Worm (Caenorhabditis elegans) whole organism, L3 larva: ENCODE measurements around the gene hal-3.
A peak's percentile ranks its signal among the peaks of the same experiment; 100 is the strongest.

Experiments
- R02D3.7 ChIP-seq: fragments of 150-350 bp; optimal IDR thresholded peaks from 2 replicates; lab custom pipeline; 2014; ENCODE audit warnings: missing biosample characterization, missing genetic modification characterization
- ceh-82 ChIP-seq: fragments of 150-350 bp; optimal IDR thresholded peaks from 2 replicates; lab custom pipeline; 2014; ENCODE audit warnings: missing biosample characterization, missing genetic modification characterization
- daf-12 ChIP-seq: fragments of 150-350 bp; optimal IDR thresholded peaks from 2 replicates; lab custom pipeline; 2014; ENCODE audit warnings: missing biosample characterization, missing genetic modification reagents, missing genetic modification characterization
- elt-1 ChIP-seq: fragments of 150-350 bp; optimal IDR thresholded peaks from 2 replicates; lab custom pipeline; 2014; ENCODE audit warnings: missing biosample characterization, missing genetic modification characterization
- elt-2 ChIP-seq: sonication (generic microtip); optimal IDR thresholded peaks from 2 replicates; lab custom pipeline; 2016; ENCODE audit warnings: missing genetic modification reagents, mild to moderate bottlenecking, missing genetic modification characterization, missing compliant biosample characterization
- elt-3 ChIP-seq, 3 experiments: fragments of 150-350 bp in 1 of 3; sonication (generic microtip) in 2 of 3; optimal IDR thresholded peaks; 2 replicates in 2 of 3; 4 replicates in 1 of 3; lab custom pipeline; 2014 to 2017; ENCODE audit warnings: missing biosample characterization in 3 of 3, missing genetic modification characterization in 3 of 3
- fkh-2 ChIP-seq: fragments of 150-350 bp; optimal IDR thresholded peaks from 2 replicates; lab custom pipeline; 2014; ENCODE audit warnings: missing biosample characterization, missing genetic modification reagents, missing genetic modification characterization
- fos-1 ChIP-seq: fragments of 150-350 bp; optimal IDR thresholded peaks from 2 replicates; lab custom pipeline; 2014; ENCODE audit warnings: missing biosample characterization, missing genetic modification characterization
- jun-1 ChIP-seq: fragments of 150-350 bp; optimal IDR thresholded peaks from 2 replicates; lab custom pipeline; 2014; ENCODE audit warnings: missing biosample characterization, missing genetic modification reagents, missing genetic modification characterization
- nfya-1 ChIP-seq: sonication (generic microtip); optimal IDR thresholded peaks from 2 replicates; lab custom pipeline; 2017; ENCODE audit warnings: missing genetic modification characterization, mild to moderate bottlenecking, missing compliant biosample characterization, antibody characterized with exemption, moderate library complexity; ENCODE audit not compliant: insufficient read depth
- nhr-11 ChIP-seq: fragments of 150-350 bp; optimal IDR thresholded peaks from 2 replicates; lab custom pipeline; 2014; ENCODE audit warnings: missing biosample characterization, missing genetic modification characterization
- nhr-12 ChIP-seq: fragments of 150-350 bp; optimal IDR thresholded peaks from 2 replicates; lab custom pipeline; 2014; ENCODE audit warnings: missing biosample characterization, missing genetic modification characterization
- nhr-43 ChIP-seq: sonication (generic microtip); optimal IDR thresholded peaks from 2 replicates; lab custom pipeline; 2016; ENCODE audit warnings: mild to moderate bottlenecking, missing genetic modification characterization, missing compliant biosample characterization; ENCODE audit not compliant: poor library complexity, severe bottlenecking
- pha-4 ChIP-seq: fragments of 150-350 bp; optimal IDR thresholded peaks from 2 replicates; lab custom pipeline; 2014; ENCODE audit warnings: missing biosample characterization, missing genetic modification reagents, missing genetic modification characterization
- sea-2 ChIP-seq: fragments of 150-350 bp; sonication (generic microtip); optimal IDR thresholded peaks from 4 replicates; lab custom pipeline; 2014; ENCODE audit warnings: missing biosample characterization, missing genetic modification reagents, missing genetic modification characterization
- skn-1 ChIP-seq: fragments of 150-350 bp; optimal IDR thresholded peaks from 2 replicates; lab custom pipeline; 2014; ENCODE audit warnings: missing biosample characterization, missing genetic modification characterization
- snpc-4 ChIP-seq: fragments of 150-350 bp; optimal IDR thresholded peaks from 2 replicates; lab custom pipeline; 2014; ENCODE audit warnings: missing biosample characterization, missing genetic modification characterization
- unc-62 ChIP-seq: fragments of 150-350 bp; sonication (generic microtip); optimal IDR thresholded peaks from 4 replicates; lab custom pipeline; 2014; ENCODE audit warnings: missing biosample characterization, missing genetic modification reagents, missing genetic modification characterization
- zag-1 ChIP-seq: fragments of 150-350 bp; optimal IDR thresholded peaks from 2 replicates; lab custom pipeline; 2014; ENCODE audit warnings: missing biosample characterization, missing genetic modification characterization
- ztf-11 ChIP-seq: fragments of 150-350 bp; optimal IDR thresholded peaks from 2 replicates; lab custom pipeline; 2014; ENCODE audit warnings: missing biosample characterization, missing genetic modification characterization
- ztf-4 ChIP-seq: fragments of 150-350 bp; optimal IDR thresholded peaks from 2 replicates; lab custom pipeline; 2014; ENCODE audit warnings: missing biosample characterization, missing genetic modification characterization

hal-3 gene

DNA sequence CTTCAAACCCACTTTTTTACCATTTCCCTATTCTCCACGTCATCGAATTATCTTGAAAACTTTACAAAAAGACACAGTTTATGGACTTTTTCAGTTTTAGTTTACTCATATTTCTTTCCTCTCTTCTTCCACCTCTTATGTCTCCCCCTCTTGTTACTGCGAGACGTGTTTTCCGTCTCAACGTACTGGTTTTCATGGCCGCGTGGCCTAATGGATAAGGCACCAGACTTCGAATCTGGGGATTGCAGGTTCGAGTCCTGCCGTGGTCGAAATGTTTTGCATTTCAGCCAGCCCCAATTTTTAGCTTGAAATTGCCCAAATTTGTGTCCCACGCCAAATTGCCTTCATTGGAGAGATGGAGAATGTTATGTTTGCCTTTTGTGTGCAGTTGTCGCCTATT, 50.9 kb downstream of the hal-3 start (continued):
- no peak for TF ChIP-seq ztf-11 (tag; lab: Kevin White, UChicago)
- TF ChIP-seq nfya-1 (tag; lab: Kevin White, UChicago): peak; percentile 24
- TF ChIP-seq R02D3.7 (tag; lab: Kevin White, UChicago): no peak
- TF ChIP-seq pha-4 (tag; lab: Kevin White, UChicago): peak; percentile 1
- no peak for TF ChIP-seq elt-3 (tag; optimal IDR thresholded peaks at IDR 0.05; lab: Kevin White, UChicago)
- no peak for TF ChIP-seq unc-62 (GFP tag; lab: Kevin White, UChicago)
- no peak for TF ChIP-seq ceh-82
- TF ChIP-seq daf-12 (tag; lab: Kevin White, UChicago): no peak
- no peak for TF ChIP-seq snpc-4
- TF ChIP-seq nhr-12: no peak
- TF ChIP-seq jun-1: no peak
- no peak for TF ChIP-seq sea-2
- TF ChIP-seq zag-1 (tag; lab: Kevin White, UChicago): no peak
- no peak for TF ChIP-seq skn-1 (tag; lab: Kevin White, UChicago)
- no peak for TF ChIP-seq nhr-11 (tag; lab: Kevin White, UChicago)
- no peak for TF ChIP-seq ztf-4 (tag; lab: Kevin White, UChicago)
- TF ChIP-seq elt-1: no peak
- peak; percentile 37 for TF ChIP-seq elt-2 (tag; lab: Kevin White, UChicago)
- no peak for TF ChIP-seq fkh-2
- TF ChIP-seq nhr-43 (tag; lab: Kevin White, UChicago): peak; percentile 33
- no peak for TF ChIP-seq fos-1 (tag; lab: Kevin White, UChicago)
